Worm (Caenorhabditis elegans) whole organism, young adult: ENCODE measurements around the gene srw-59.

Experiments used
- cebp-2 ChIP-seq: fragments of 200-800 bp; sonication (Bioruptor generic); IDR thresholded peaks from 2 replicates; pipeline ENCODE4 v1.3.6; 2022; ENCODE audit warnings: missing genetic modification characterization, missing compliant biosample characterization
- dox-1 ChIP-seq: fragments of 200-800 bp; sonication (Bioruptor generic); IDR thresholded peaks from 2 replicates; pipeline ENCODE4 v1.3.6; 2022; ENCODE audit warnings: missing genetic modification reagents, missing genetic modification characterization, missing compliant biosample characterization
- pha-4 ChIP-seq: fragments of 150-350 bp; sonication (generic microtip); optimal IDR thresholded peaks from 2 replicates; lab custom pipeline; 2014; ENCODE audit warnings: missing biosample characterization, missing genetic modification reagents, missing genetic modification characterization
- snpc-1.1 ChIP-seq: sonication (generic microtip); optimal IDR thresholded peaks from 2 replicates; lab custom pipeline; 2017; ENCODE audit warnings: missing genetic modification characterization, mild to moderate bottlenecking, missing compliant biosample characterization, antibody characterized with exemption, moderate library complexity, missing genotype, missing genetic modification reagents; ENCODE audit not compliant: insufficient read depth
- snpc-3.4 ChIP-seq: sonication (generic microtip); optimal IDR thresholded peaks from 2 replicates; lab custom pipeline; 2017; ENCODE audit warnings: missing genetic modification characterization, mild to moderate bottlenecking, missing compliant biosample characterization, antibody characterized with exemption, moderate library complexity, missing genotype, missing genetic modification reagents

ce11 chrV:15924307-15924706 is 26.5 kb downstream of the srw-59 start, which contains the start of gene nhr-108:
- TF ChIP-seq pha-4 (tag; lab: Kevin White, UChicago) (no peak), cebp-2 (GFP tag; lab: Robert Waterston, UW) (no peak), dox-1 (no peak), snpc-3.4 (tag; lab: Kevin White, UChicago) (no peak), snpc-1.1 (tag; lab: Kevin White, UChicago) (no peak)
